Worm (Caenorhabditis elegans) whole organism, mixed stage, embryonic: ENCODE results near the gene F46F5.7.

Source experiments
- M03D4.4 ChIP-seq: sonication (generic microtip); optimal IDR thresholded peaks from 2 replicates; lab custom pipeline; 2017; ENCODE audit warnings: mild to moderate bottlenecking, missing genetic modification characterization, missing compliant biosample characterization
- bed-3 ChIP-seq: fragments of 200-800 bp; sonication (Bioruptor generic); optimal IDR thresholded peaks from 3 replicates; lab custom pipeline; 2018; ENCODE audit warnings: mild to moderate bottlenecking, missing genetic modification characterization, moderate library complexity, missing compliant biosample characterization
- blmp-1 ChIP-seq: fragments of 150-350 bp; optimal IDR thresholded peaks from 2 replicates; lab custom pipeline; 2014; ENCODE audit warnings: missing biosample characterization, missing genetic modification characterization
- ceh-39 ChIP-seq: fragments of 150-350 bp; optimal IDR thresholded peaks from 2 replicates; lab custom pipeline; 2014; ENCODE audit warnings: missing biosample characterization, missing genetic modification characterization
- ceh-43 ChIP-seq: fragments of 200-800 bp; sonication (Bioruptor generic); optimal IDR thresholded peaks from 2 replicates; lab custom pipeline; 2018; ENCODE audit warnings: mild to moderate bottlenecking, missing genetic modification characterization, moderate library complexity, missing compliant biosample characterization
- ces-1 ChIP-seq: fragments of 150-350 bp; optimal IDR thresholded peaks from 2 replicates; lab custom pipeline; 2014; ENCODE audit warnings: missing biosample characterization, missing genetic modification reagents, missing genetic modification characterization
- cnd-1 ChIP-seq: fragments of 200-800 bp; sonication (Bioruptor generic); optimal IDR thresholded peaks from 2 replicates; lab custom pipeline; 2018; ENCODE audit warnings: mild to moderate bottlenecking, missing genetic modification characterization, missing compliant biosample characterization
- drap-1 ChIP-seq: fragments of 200-800 bp; sonication (Bioruptor generic); optimal IDR thresholded peaks from 3 replicates; lab custom pipeline; 2018; ENCODE audit warnings: mild to moderate bottlenecking, missing genetic modification characterization, missing compliant biosample characterization
- elt-1 ChIP-seq: sonication (generic microtip); optimal IDR thresholded peaks from 2 replicates; lab custom pipeline; 2017; ENCODE audit warnings: missing genetic modification characterization, mild to moderate bottlenecking, missing compliant biosample characterization, antibody characterized with exemption, moderate library complexity, borderline replicate concordance; ENCODE audit not compliant: insufficient read depth
- elt-3 ChIP-seq: fragments of 150-350 bp; optimal IDR thresholded peaks from 2 replicates; lab custom pipeline; 2014; ENCODE audit warnings: missing biosample characterization, missing genetic modification characterization
- flh-1 ChIP-seq: fragments of 200-800 bp; sonication (Bioruptor generic); optimal IDR thresholded peaks from 2 replicates; lab custom pipeline; 2018; ENCODE audit warnings: mild to moderate bottlenecking, missing genetic modification characterization, moderate library complexity, missing compliant biosample characterization
- ham-2 ChIP-seq: fragments of 200-800 bp; sonication (Bioruptor generic); optimal IDR thresholded peaks from 2 replicates; lab custom pipeline; 2018; ENCODE audit warnings: mild to moderate bottlenecking, missing genetic modification characterization, missing compliant biosample characterization
- lin-13 ChIP-seq: fragments of 150-350 bp; optimal IDR thresholded peaks from 2 replicates; lab custom pipeline; 2014; ENCODE audit warnings: missing biosample characterization, missing genetic modification characterization
- lin-32 ChIP-seq: fragments of 200-800 bp; sonication (Bioruptor generic); optimal IDR thresholded peaks from 2 replicates; lab custom pipeline; 2018; ENCODE audit warnings: mild to moderate bottlenecking, missing genetic modification characterization, missing compliant biosample characterization
- mab-5 ChIP-seq: fragments of 150-350 bp; optimal IDR thresholded peaks from 2 replicates; lab custom pipeline; 2014; ENCODE audit warnings: missing biosample characterization, missing genetic modification characterization
- mep-1 ChIP-seq: fragments of 150-350 bp; optimal IDR thresholded peaks from 2 replicates; lab custom pipeline; 2017; ENCODE audit warnings: missing biosample characterization, missing genetic modification reagents, missing genetic modification characterization, inconsistent platforms
- mls-2 ChIP-seq: sonication (generic microtip); optimal IDR thresholded peaks from 2 replicates; lab custom pipeline; 2016; ENCODE audit warnings: mild to moderate bottlenecking, missing genetic modification characterization, moderate library complexity, missing compliant biosample characterization
- nhr-12 ChIP-seq: fragments of 150-350 bp; optimal IDR thresholded peaks from 2 replicates; lab custom pipeline; 2014; ENCODE audit warnings: missing biosample characterization, missing genetic modification characterization
- nhr-237 ChIP-seq: fragments of 150-350 bp; optimal IDR thresholded peaks from 2 replicates; lab custom pipeline; 2014; ENCODE audit warnings: missing biosample characterization, missing genetic modification characterization
- nhr-76 ChIP-seq: sonication (generic microtip); optimal IDR thresholded peaks from 2 replicates; lab custom pipeline; 2017; ENCODE audit warnings: missing biosample characterization, missing genetic modification characterization
- pha-4 ChIP-seq: fragments of 150-350 bp; optimal IDR thresholded peaks from 2 replicates; lab custom pipeline; 2018; ENCODE audit warnings: missing biosample characterization, missing genetic modification reagents, missing genetic modification characterization
- snpc-4 ChIP-seq: fragments of 150-350 bp; optimal IDR thresholded peaks from 2 replicates; lab custom pipeline; 2014; ENCODE audit warnings: missing biosample characterization, missing genetic modification characterization
- sptf-1 ChIP-seq: sonication (generic microtip); optimal IDR thresholded peaks from 2 replicates; lab custom pipeline; 2017; ENCODE audit warnings: mild to moderate bottlenecking, missing genetic modification characterization, moderate library complexity, missing compliant biosample characterization
- tbx-8 ChIP-seq: fragments of 200-800 bp; sonication (Bioruptor generic); optimal IDR thresholded peaks from 2 replicates; lab custom pipeline; 2018; ENCODE audit warnings: mild to moderate bottlenecking, missing genetic modification characterization, moderate library complexity, missing compliant biosample characterization
- unc-120 ChIP-seq: sonication (generic microtip); optimal IDR thresholded peaks from 2 replicates; lab custom pipeline; 2017; ENCODE audit warnings: missing genetic modification characterization, missing compliant biosample characterization; ENCODE audit not compliant: poor library complexity, severe bottlenecking
- unc-62 ChIP-seq: fragments of 150-350 bp; optimal IDR thresholded peaks from 2 replicates; lab custom pipeline; 2014; ENCODE audit warnings: missing biosample characterization, missing genetic modification reagents, missing genetic modification characterization
- zip-8 ChIP-seq: fragments of 150-350 bp; optimal IDR thresholded peaks from 2 replicates; lab custom pipeline; 2014; ENCODE audit warnings: missing biosample characterization, missing genetic modification characterization
- ztf-11 ChIP-seq: fragments of 150-350 bp; optimal IDR thresholded peaks from 2 replicates; lab custom pipeline; 2014; ENCODE audit warnings: missing biosample characterization, missing genetic modification characterization

Gene F46F5.7

ce11 chrII:775033-775432 lies 45.4 kb downstream of the F46F5.7 start, which contains the start of gene Y39F10A.1:
Gene Y39F10A.1 (plus strand): TSS chrII:775333.
- TF ChIP-seq zip-8 (tag; lab: Kevin White, UChicago) (no peak), ham-2 (no peak), elt-1 (tag; lab: Kevin White, UChicago) (no peak), unc-62 (no peak), blmp-1 (tag; lab: Kevin White, UChicago) (no peak), mab-5 (tag; lab: Kevin White, UChicago) (no peak), sptf-1 (tag; lab: Kevin White, UChicago) (no peak), nhr-12 (no peak), ztf-11 (no peak), ceh-39 (no peak), ces-1 (no peak), pha-4 (tag; lab: Kevin White, UChicago) (no peak), cnd-1 (tag; lab: Kevin White, UChicago) (no peak), bed-3 (GFP tag; lab: Kevin White, UChicago) (no peak)

ce11 chrII:773830-774229 lies 46.6 kb downstream of the F46F5.7 start:
- no peak for TF ChIP-seq unc-62
- TF ChIP-seq ces-1, result peak; percentile 9

ce11 chrII:770253-770652 lies 50.2 kb downstream of the F46F5.7 start, which contains the start of gene C08G5.6:
Gene C08G5.6 (plus strand): TSS chrII:770553.
- TF ChIP-seq drap-1 (GFP tag; lab: Kevin White, UChicago) (no peak), ceh-39 (no peak), bed-3 (GFP tag; lab: Kevin White, UChicago) (no peak), ztf-11 (no peak), tbx-8 (GFP tag; lab: Kevin White, UChicago) (no peak), lin-13 (tag; lab: Kevin White, UChicago) (no peak), nhr-76 (tag; lab: Kevin White, UChicago) (no peak), unc-120 (tag; lab: Kevin White, UChicago) (no peak), mab-5 (tag; lab: Kevin White, UChicago) (no peak), nhr-237 (tag; lab: Kevin White, UChicago) (no peak), ham-2 (no peak), mep-1 (tag; lab: Kevin White, UChicago) (no peak), pha-4 (tag; lab: Kevin White, UChicago) (no peak), elt-3 (no peak), snpc-4 (tag; lab: Kevin White, UChicago) (no peak), blmp-1 (tag; lab: Kevin White, UChicago) (no peak), mls-2 (tag; lab: Kevin White, UChicago) (no peak), sptf-1 (tag; lab: Kevin White, UChicago) (no peak), M03D4.4 (tag; lab: Kevin White, UChicago) (no peak), ceh-43 (GFP tag; lab: Kevin White, UChicago) (no peak)
- TF ChIP-seq, all 35 proteins: peak for 0

- TF ChIP-seq elt-1 (tag; lab: Kevin White, UChicago), result no peak
- no peak for TF ChIP-seq lin-13 (tag; lab: Kevin White, UChicago)
- no peak for TF ChIP-seq drap-1 (GFP tag; lab: Kevin White, UChicago)
- no peak for TF ChIP-seq ztf-11
- no peak for TF ChIP-seq elt-3
- TF ChIP-seq nhr-76 (tag; lab: Kevin White, UChicago), result no peak
- no peak for TF ChIP-seq lin-32 (GFP tag; lab: Kevin White, UChicago)
- TF ChIP-seq flh-1 (GFP tag; lab: Kevin White, UChicago), result no peak
- TF ChIP-seq M03D4.4 (tag; lab: Kevin White, UChicago), result no peak
- TF ChIP-seq mep-1 (tag; lab: Kevin White, UChicago), result no peak
- no peak for TF ChIP-seq ceh-39
- TF ChIP-seq ces-1, result no peak
These were observed 51.2 kb downstream of the F46F5.7 start for ce11 chrII:769250-769649.
